Fruit fly (Drosophila melanogaster) whole organism, pupa: Measurements from ENCODE around the gene CG31804.

Source experiments
- CG10348 ChIP-seq: fragments of 200-800 bp; sonication (Bioruptor generic); IDR thresholded peaks from 2 replicates; pipeline ENCODE4 v1.3.6; 2022; ENCODE audit warnings: missing biosample characterization, missing genetic modification characterization
- CG12605 ChIP-seq: fragments of 200-800 bp; sonication (Bioruptor generic); IDR thresholded peaks from 2 replicates; pipeline ENCODE4 v1.3.6; 2022; ENCODE audit warnings: missing biosample characterization, missing genetic modification characterization
- CG13204 ChIP-seq: fragments of 200-800 bp; sonication (Bioruptor generic); optimal IDR thresholded peaks from 2 replicates; lab custom pipeline; 2018; ENCODE audit warnings: missing biosample characterization, mild to moderate bottlenecking, missing genetic modification characterization, moderate library complexity
- CG14655 ChIP-seq: fragments of 200-800 bp; sonication (Bioruptor generic); optimal IDR thresholded peaks from 3 replicates; lab custom pipeline; 2017; ENCODE audit warnings: mild to moderate bottlenecking, missing biosample characterization, missing genetic modification reagents, missing genetic modification characterization
- CG15710 ChIP-seq: fragments of 200-800 bp; sonication (Bioruptor generic); optimal IDR thresholded peaks from 2 replicates; lab custom pipeline; 2018; ENCODE audit warnings: missing biosample characterization, mild to moderate bottlenecking, missing genetic modification characterization, moderate library complexity
- CG17806 ChIP-seq: fragments of 200-800 bp; sonication (Bioruptor generic); optimal IDR thresholded peaks from 2 replicates; lab custom pipeline; 2018; ENCODE audit warnings: missing biosample characterization, mild to moderate bottlenecking, missing genetic modification characterization, moderate library complexity
- CG32121 ChIP-seq: fragments of 200-800 bp; sonication (Bioruptor generic); IDR thresholded peaks from 2 replicates; pipeline ENCODE4 v1.3.6; 2022; ENCODE audit warnings: missing biosample characterization, missing genetic modification characterization
- CG34367 ChIP-seq: fragments of 200-800 bp; sonication (Bioruptor generic); optimal IDR thresholded peaks from 2 replicates; lab custom pipeline; 2018; ENCODE audit warnings: missing biosample characterization, mild to moderate bottlenecking, missing genetic modification characterization
- CG4496 ChIP-seq: fragments of 200-800 bp; sonication (Bioruptor generic); IDR thresholded peaks from 3 replicates; pipeline ENCODE4 v1.3.6; 2022; ENCODE audit warnings: missing biosample characterization, missing genetic modification characterization
- CG8159 ChIP-seq: fragments of 200-800 bp; sonication (Bioruptor generic); optimal IDR thresholded peaks from 3 replicates; lab custom pipeline; 2018; ENCODE audit warnings: missing biosample characterization, mild to moderate bottlenecking, missing genetic modification characterization, moderate library complexity
- CG8301 ChIP-seq: fragments of 200-800 bp; sonication (Bioruptor generic); optimal IDR thresholded peaks from 2 replicates; lab custom pipeline; 2018; ENCODE audit warnings: missing biosample characterization, mild to moderate bottlenecking, missing genetic modification characterization
- CG9948 ChIP-seq: fragments of 200-800 bp; sonication (Bioruptor generic); optimal IDR thresholded peaks from 2 replicates; lab custom pipeline; 2018; ENCODE audit warnings: missing biosample characterization, mild to moderate bottlenecking, missing genetic modification characterization, moderate library complexity
- D1 ChIP-seq: fragments of 200-800 bp; sonication (Bioruptor generic); optimal IDR thresholded peaks from 2 replicates; lab custom pipeline; 2018; ENCODE audit warnings: missing biosample characterization, mild to moderate bottlenecking, missing genetic modification characterization, moderate library complexity
- EcR ChIP-seq: fragments of 200-800 bp; sonication (Bioruptor generic); optimal IDR thresholded peaks from 3 replicates; lab custom pipeline; 2019; ENCODE audit warnings: missing biosample characterization, missing genetic modification characterization, mild to moderate bottlenecking, moderate library complexity, missing genetic modification reagents
- Ets98B ChIP-seq: fragments of 200-800 bp; sonication (Bioruptor generic); IDR thresholded peaks from 2 replicates; pipeline ENCODE4 v1.3.6; 2022; ENCODE audit warnings: missing biosample characterization, missing genetic modification characterization
- Pif1A ChIP-seq: fragments of 200-800 bp; sonication (Bioruptor generic); optimal IDR thresholded peaks from 3 replicates; lab custom pipeline; 2016; ENCODE audit warnings: missing biosample characterization, missing genetic modification characterization
- Pif1B ChIP-seq: fragments of 200-800 bp; sonication (Bioruptor generic); optimal IDR thresholded peaks from 3 replicates; lab custom pipeline; 2016; ENCODE audit warnings: missing biosample characterization, missing genetic modification characterization
- Snoo ChIP-seq: fragments of 200-800 bp; sonication (Bioruptor generic); optimal IDR thresholded peaks from 3 replicates; lab custom pipeline; 2017; ENCODE audit warnings: missing biosample characterization, mild to moderate bottlenecking, missing genetic modification characterization, inconsistent platforms
- fd96Ca ChIP-seq: fragments of 200-800 bp; sonication (Bioruptor generic); IDR thresholded peaks from 3 replicates; pipeline ENCODE4 v1.3.6; 2022; ENCODE audit warnings: missing biosample characterization, missing genetic modification characterization
- gl ChIP-seq: fragments of 200-800 bp; sonication (Bioruptor generic); optimal IDR thresholded peaks from 2 replicates; lab custom pipeline; 2018; ENCODE audit warnings: missing biosample characterization, mild to moderate bottlenecking, missing genetic modification characterization
- rn ChIP-seq: fragments of 200-800 bp; sonication (Bioruptor generic); IDR thresholded peaks from 2 replicates; pipeline ENCODE4 v1.3.6; 2022; ENCODE audit warnings: missing biosample characterization, missing genetic modification characterization

Gene CG31804

dm6 chr2L:17410358-17410757 lies 47.1 kb downstream of the CG31804 start, which contains the start of the genes Polr2J and CG15141:
TSS of gene Polr2J (minus strand) at chr2L:17410406.
TSS of gene CG15141 (plus strand) at chr2L:17410641.
- no peak for TF ChIP-seq Pif1A (GFP tag; lab: Kevin White, UChicago)
- no peak for TF ChIP-seq CG8301 (tag; lab: Kevin White, UChicago)
- TF ChIP-seq CG32121 (GFP tag; lab: Robert Waterston, UW), result peak; percentile 76
- TF ChIP-seq CG13204 (GFP tag; lab: Kevin White, UChicago), result no peak
- no peak; the same call in 1 of the 2 replicates for TF ChIP-seq Ets98B (GFP tag; lab: Robert Waterston, UW)
- no peak for TF ChIP-seq CG12605 (GFP tag; lab: Robert Waterston, UW)
- TF ChIP-seq Pif1B (GFP tag; lab: Kevin White, UChicago), result peak; percentile 59
- peak; percentile 72 for TF ChIP-seq CG9948
- TF ChIP-seq CG10348 (GFP tag; lab: Robert Waterston, UW), result 0 out of 2 replicates have a peak, but pooled peaks have one; percentile 32
- TF ChIP-seq fd96Ca (GFP tag; lab: Robert Waterston, UW), result peak; percentile 61; the same call in 2 of the 3 replicates
- no peak for TF ChIP-seq CG14655
- no peak for TF ChIP-seq EcR (GFP tag; lab: Kevin White, UChicago)
- TF ChIP-seq D1 (tag; lab: Kevin White, UChicago), result peak; percentile 33
- no peak for TF ChIP-seq gl (tag; lab: Kevin White, UChicago)
- peak; percentile 72 for TF ChIP-seq CG17806 (tag; lab: Kevin White, UChicago)
- peak; percentile 69 for TF ChIP-seq CG8159
- TF ChIP-seq rn, result peak; percentile 66
- peak; percentile 59 for TF ChIP-seq CG34367 (tag; lab: Kevin White, UChicago)
- TF ChIP-seq CG15710, result peak; percentile 77
- TF ChIP-seq CG4496 (GFP tag; lab: Robert Waterston, UW), result peak; percentile 73
- no peak for TF ChIP-seq Snoo

dm6 chr2L:17412533-17412932 lies 49.2 kb downstream of the CG31804 start, which contains the start of gene Rsph9:
TSS of gene Rsph9 (minus strand) at chr2L:17412633.
- TF ChIP-seq CG10348 (GFP tag; lab: Robert Waterston, UW), result no peak
- no peak for TF ChIP-seq EcR (GFP tag; lab: Kevin White, UChicago)
- TF ChIP-seq, all 21 proteins: peak for 0
